Worm (Caenorhabditis elegans) whole organism, L3 larva: ENCODE measurements around the gene aat-6.
A peak's percentile ranks its signal among the peaks of the same experiment; 100 is the strongest.

Experiments
- R02D3.7 ChIP-seq: fragments of 150-350 bp; optimal IDR thresholded peaks from 2 replicates; lab custom pipeline; 2014; ENCODE audit warnings: missing biosample characterization, missing genetic modification characterization
- ZK546.5 ChIP-seq: sonication (generic microtip); optimal IDR thresholded peaks from 2 replicates; lab custom pipeline; 2017; ENCODE audit warnings: missing biosample characterization, missing genetic modification characterization
- ceh-16 ChIP-seq: sonication (generic microtip); optimal IDR thresholded peaks from 2 replicates; lab custom pipeline; 2017; ENCODE audit warnings: missing biosample characterization, missing genetic modification characterization
- ceh-28 ChIP-seq: fragments of 150-350 bp; optimal IDR thresholded peaks from 2 replicates; lab custom pipeline; 2014; ENCODE audit warnings: missing biosample characterization, missing genetic modification reagents, missing genetic modification characterization
- ceh-82 ChIP-seq: fragments of 150-350 bp; optimal IDR thresholded peaks from 2 replicates; lab custom pipeline; 2014; ENCODE audit warnings: missing biosample characterization, missing genetic modification characterization
- ceh-9 ChIP-seq: sonication (generic microtip); optimal IDR thresholded peaks from 2 replicates; lab custom pipeline; 2018; ENCODE audit warnings: missing biosample characterization, missing genetic modification characterization
- daf-12 ChIP-seq: fragments of 150-350 bp; optimal IDR thresholded peaks from 2 replicates; lab custom pipeline; 2014; ENCODE audit warnings: missing biosample characterization, missing genetic modification reagents, missing genetic modification characterization
- egl-27 ChIP-seq: sonication (generic microtip); optimal IDR thresholded peaks from 4 replicates; lab custom pipeline; 2017; ENCODE audit warnings: missing biosample characterization, missing genetic modification reagents, missing genetic modification characterization
- egl-5 ChIP-seq: fragments of 150-350 bp; optimal IDR thresholded peaks from 2 replicates; lab custom pipeline; 2017; ENCODE audit warnings: missing biosample characterization, missing genetic modification reagents, missing genetic modification characterization, inconsistent platforms
- elt-3 ChIP-seq, 3 experiments: fragments of 150-350 bp in 1 of 3; sonication (generic microtip) in 2 of 3; optimal IDR thresholded peaks; 2 replicates in 2 of 3; 4 replicates in 1 of 3; lab custom pipeline; 2014 to 2017; ENCODE audit warnings: missing biosample characterization in 3 of 3, missing genetic modification characterization in 3 of 3
- fkh-10 ChIP-seq: sonication (generic microtip); optimal IDR thresholded peaks from 2 replicates; lab custom pipeline; 2017; ENCODE audit warnings: missing biosample characterization, missing genetic modification reagents, missing genetic modification characterization
- fkh-2 ChIP-seq: fragments of 150-350 bp; optimal IDR thresholded peaks from 2 replicates; lab custom pipeline; 2014; ENCODE audit warnings: missing biosample characterization, missing genetic modification reagents, missing genetic modification characterization
- fos-1 ChIP-seq: fragments of 150-350 bp; optimal IDR thresholded peaks from 2 replicates; lab custom pipeline; 2014; ENCODE audit warnings: missing biosample characterization, missing genetic modification characterization
- hmg-11 ChIP-seq: sonication (generic microtip); optimal IDR thresholded peaks from 2 replicates; lab custom pipeline; 2016; ENCODE audit warnings: missing genetic modification characterization, missing compliant biosample characterization
- lin-39 ChIP-seq: fragments of 150-350 bp; optimal IDR thresholded peaks from 2 replicates; lab custom pipeline; 2018; ENCODE audit warnings: missing biosample characterization, missing genetic modification reagents, missing genetic modification characterization
- lsy-12 ChIP-seq: sonication (generic microtip); optimal IDR thresholded peaks from 2 replicates; lab custom pipeline; 2016; ENCODE audit warnings: mild to moderate bottlenecking, missing genetic modification characterization, missing compliant biosample characterization
- mml-1 ChIP-seq: fragments of 150-350 bp; sonication (generic microtip); optimal IDR thresholded peaks from 3 replicates; lab custom pipeline; 2014; ENCODE audit warnings: missing biosample characterization, missing genetic modification characterization
- nfya-1 ChIP-seq: sonication (generic microtip); optimal IDR thresholded peaks from 2 replicates; lab custom pipeline; 2017; ENCODE audit warnings: missing genetic modification characterization, mild to moderate bottlenecking, missing compliant biosample characterization, antibody characterized with exemption, moderate library complexity; ENCODE audit not compliant: insufficient read depth
- nhr-11 ChIP-seq: fragments of 150-350 bp; optimal IDR thresholded peaks from 2 replicates; lab custom pipeline; 2014; ENCODE audit warnings: missing biosample characterization, missing genetic modification characterization
- nhr-23 ChIP-seq: fragments of 150-350 bp; optimal IDR thresholded peaks from 2 replicates; lab custom pipeline; 2014; ENCODE audit warnings: missing biosample characterization, missing genetic modification reagents, missing genetic modification characterization
- nhr-28 ChIP-seq: fragments of 150-350 bp; optimal IDR thresholded peaks from 2 replicates; lab custom pipeline; 2014; ENCODE audit warnings: missing biosample characterization, missing genetic modification characterization
- nhr-67 ChIP-seq: fragments of 150-350 bp; optimal IDR thresholded peaks from 2 replicates; lab custom pipeline; 2014; ENCODE audit warnings: missing biosample characterization, missing genetic modification characterization
- nhr-76 ChIP-seq: fragments of 150-350 bp; sonication (generic microtip); optimal IDR thresholded peaks from 5 replicates; lab custom pipeline; 2014; ENCODE audit warnings: missing biosample characterization, missing genetic modification characterization
- nhr-77 ChIP-seq: fragments of 150-350 bp; optimal IDR thresholded peaks from 2 replicates; lab custom pipeline; 2014; ENCODE audit warnings: missing biosample characterization, missing genetic modification characterization
- pha-4 ChIP-seq: fragments of 150-350 bp; optimal IDR thresholded peaks from 2 replicates; lab custom pipeline; 2014; ENCODE audit warnings: missing biosample characterization, missing genetic modification reagents, missing genetic modification characterization
- pqm-1 ChIP-seq: fragments of 150-350 bp; optimal IDR thresholded peaks from 2 replicates; lab custom pipeline; 2017; ENCODE audit warnings: missing biosample characterization, missing genetic modification characterization, inconsistent platforms
- sea-2 ChIP-seq: fragments of 150-350 bp; sonication (generic microtip); optimal IDR thresholded peaks from 4 replicates; lab custom pipeline; 2014; ENCODE audit warnings: missing biosample characterization, missing genetic modification reagents, missing genetic modification characterization
- skn-1 ChIP-seq: fragments of 150-350 bp; optimal IDR thresholded peaks from 2 replicates; lab custom pipeline; 2014; ENCODE audit warnings: missing biosample characterization, missing genetic modification characterization
- snpc-4 ChIP-seq: fragments of 150-350 bp; optimal IDR thresholded peaks from 2 replicates; lab custom pipeline; 2014; ENCODE audit warnings: missing biosample characterization, missing genetic modification characterization
- tbx-2 ChIP-seq: sonication (generic microtip); optimal IDR thresholded peaks from 2 replicates; lab custom pipeline; 2016; ENCODE audit warnings: mild to moderate bottlenecking, missing genetic modification characterization, missing compliant biosample characterization
- unc-62 ChIP-seq: fragments of 150-350 bp; sonication (generic microtip); optimal IDR thresholded peaks from 4 replicates; lab custom pipeline; 2014; ENCODE audit warnings: missing biosample characterization, missing genetic modification reagents, missing genetic modification characterization
- ztf-11 ChIP-seq: fragments of 150-350 bp; optimal IDR thresholded peaks from 2 replicates; lab custom pipeline; 2014; ENCODE audit warnings: missing biosample characterization, missing genetic modification characterization
- ztf-4 ChIP-seq: fragments of 150-350 bp; optimal IDR thresholded peaks from 2 replicates; lab custom pipeline; 2014; ENCODE audit warnings: missing biosample characterization, missing genetic modification characterization

aat-6 gene

ce11 chrV:11497475-11497874 lies 27.0 kb upstream of the aat-6 start:
- TF ChIP-seq elt-3 (tag; optimal IDR thresholded peaks at IDR 0.05; lab: Kevin White, UChicago) (no peak), nhr-67 (no peak), egl-5 (tag; lab: Kevin White, UChicago) (no peak), ceh-9 (tag; lab: Kevin White, UChicago) (no peak), skn-1 (tag; lab: Kevin White, UChicago) (no peak)

DNA sequence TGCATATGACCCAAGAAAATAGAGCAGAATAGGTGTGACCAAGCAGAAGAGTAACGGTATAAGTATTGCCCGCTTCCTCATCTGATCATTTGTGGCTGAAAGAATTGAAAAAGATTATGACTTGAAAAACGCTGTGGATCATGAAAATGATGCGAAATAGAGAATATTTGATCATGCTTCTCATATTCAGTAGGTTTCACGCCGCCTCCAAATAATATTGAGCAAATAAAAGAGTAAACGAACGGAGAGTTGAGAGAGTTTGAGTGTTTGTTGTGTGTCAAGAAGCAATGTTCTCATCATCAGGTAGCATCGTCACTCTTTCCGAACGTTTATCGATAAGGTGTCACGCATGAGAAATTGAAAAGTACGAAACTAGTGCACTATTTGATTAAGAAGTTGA lies 25.8 kb upstream of the aat-6 start, which contains the start of gene htrl-1:
htrl-1 (minus strand) TSS at position 101 of the 400 bp plus-strand sequence.
- TF ChIP-seq R02D3.7 (tag; lab: Kevin White, UChicago) (no peak), pha-4 (tag; lab: Kevin White, UChicago) (peak; percentile 10)
- TF ChIP-seq, all 47 proteins: peak for 1

ce11 chrV:11492456-11492855 lies 22.0 kb upstream of the aat-6 start, which contains the start of gene T11F9.21:
TSS of gene T11F9.21 (plus strand) at chrV:11492756.
- no peak for TF ChIP-seq ceh-16 (tag; lab: Kevin White, UChicago)
- no peak for TF ChIP-seq nhr-76 (tag; lab: Kevin White, UChicago)
- no peak for TF ChIP-seq tbx-2 (tag; lab: Kevin White, UChicago)
- TF ChIP-seq ceh-82 (tag; lab: Kevin White, UChicago), result no peak
- TF ChIP-seq elt-3 (tag; optimal IDR thresholded peaks at IDR 0.05; lab: Kevin White, UChicago), result no peak
- no peak for TF ChIP-seq pqm-1
- no peak for TF ChIP-seq lsy-12 (tag; lab: Kevin White, UChicago)
- TF ChIP-seq egl-5 (tag; lab: Kevin White, UChicago), result no peak
- no peak for TF ChIP-seq ztf-11
- no peak for TF ChIP-seq nhr-28 (tag; lab: Kevin White, UChicago)
- no peak for TF ChIP-seq fkh-2 (tag; lab: Kevin White, UChicago)
- TF ChIP-seq sea-2 (GFP tag; lab: Kevin White, UChicago), result no peak
- no peak for TF ChIP-seq nhr-67
- TF ChIP-seq nhr-11 (tag; lab: Kevin White, UChicago), result no peak
- no peak for TF ChIP-seq ZK546.5
- no peak for TF ChIP-seq R02D3.7 (tag; lab: Kevin White, UChicago)

DNA sequence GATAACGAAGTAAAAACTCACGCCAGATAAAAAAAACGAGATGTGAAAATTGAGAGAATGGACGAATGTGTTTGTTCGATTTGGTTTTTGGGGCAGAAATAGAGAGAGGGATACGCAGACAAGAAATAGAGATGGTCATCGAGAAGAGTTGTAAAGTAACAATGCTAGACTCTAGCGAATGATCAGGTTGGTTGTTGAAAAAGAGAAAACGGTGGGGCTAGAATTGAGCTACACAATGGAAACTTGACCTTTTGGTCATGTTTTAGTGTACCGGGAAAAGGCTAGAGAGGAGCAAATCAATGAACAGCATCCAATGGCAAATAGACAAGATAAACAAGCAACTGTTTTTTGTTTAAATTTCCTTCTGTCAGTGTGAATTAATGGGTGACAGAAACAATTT lies 19.9 kb upstream of the aat-6 start, which contains the start of gene dhs-19:
dhs-19 (minus strand) TSS at position 101 of the 400 bp plus-strand sequence.
- TF ChIP-seq fos-1 (tag; lab: Kevin White, UChicago) (no peak), daf-12 (tag; lab: Kevin White, UChicago) (no peak), nhr-23 (tag; lab: Kevin White, UChicago) (no peak), nfya-1 (tag; lab: Kevin White, UChicago) (no peak), egl-27 (tag; lab: Kevin White, UChicago) (no peak), nhr-76 (tag; lab: Kevin White, UChicago) (no peak), fkh-2 (tag; lab: Kevin White, UChicago) (no peak), unc-62 (GFP tag; lab: Kevin White, UChicago) (no peak), sea-2 (GFP tag; lab: Kevin White, UChicago) (no peak), ceh-28 (tag; lab: Kevin White, UChicago) (no peak), ceh-82 (tag; lab: Kevin White, UChicago) (no peak), lin-39 (tag; lab: Kevin White, UChicago) (no peak)

- TF ChIP-seq ztf-4 (tag; lab: Kevin White, UChicago) (no peak), unc-62 (GFP tag; lab: Kevin White, UChicago) (no peak), pha-4 (tag; lab: Kevin White, UChicago) (no peak), lin-39 (tag; lab: Kevin White, UChicago) (no peak), hmg-11 (no peak), elt-3 (tag; optimal IDR thresholded peaks at IDR 0.05; lab: Kevin White, UChicago) (no peak), mml-1 (tag; lab: Kevin White, UChicago) (no peak), skn-1 (tag; lab: Kevin White, UChicago) (no peak), nfya-1 (tag; lab: Kevin White, UChicago) (no peak), fkh-10 (GFP tag; lab: Kevin White, UChicago) (no peak), nhr-77 (tag; lab: Kevin White, UChicago) (no peak), snpc-4 (no peak), fkh-2 (tag; lab: Kevin White, UChicago) (no peak), ztf-11 (no peak), nhr-28 (tag; lab: Kevin White, UChicago) (no peak)
These were observed 17.8 kb upstream of the aat-6 start for ce11 chrV:11488288-11488687.
